Comparison of ENCODE assay signal across 4 fruit fly cellular contexts in the genomic region with DNA sequence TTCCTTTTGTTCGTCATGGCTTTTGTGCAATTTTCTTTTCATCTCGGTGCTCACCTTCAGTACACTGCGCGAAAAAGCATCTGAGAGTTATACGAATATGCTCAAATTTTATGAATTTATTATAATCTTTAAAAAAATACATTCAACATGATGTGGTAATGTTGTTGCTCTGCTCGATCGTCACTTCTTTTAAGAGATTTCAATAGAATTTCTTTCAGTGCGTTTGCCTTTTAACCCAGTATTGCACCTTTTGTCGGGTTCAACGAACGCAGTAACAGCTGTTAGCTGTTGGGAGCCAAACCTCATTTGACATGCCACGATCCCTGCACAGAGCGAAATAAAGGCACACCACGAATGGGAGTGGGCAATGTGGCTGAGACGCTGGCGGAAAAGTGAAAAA.
TF ChIP-seq lines count a peak whose summit lies in the region.

No protein-coding gene starts in this region.

- no peak for TF ChIP-seq CTCF in whole organism, embryonic (GFP tag; optimal IDR thresholded peaks at IDR 0.05; lab: Kevin White, UChicago)

TF ChIP-seq in whole organism, embryonic, 481 proteins besides CTCF, POLR2A, EP300 and RAD21 (continues in another document):
- TF ChIP-seq D (optimal IDR thresholded peaks at IDR 0.05; lab: Kevin White, UChicago) (no peak), D (GFP tag; optimal IDR thresholded peaks at IDR 0.05; lab: Kevin White, UChicago) (peak; percentile 22), CG10267 (tag; optimal IDR thresholded peaks at IDR 0.05; lab: Kevin White, UChicago) (peak; percentile 18), CG9727 (GFP tag; optimal IDR thresholded peaks at IDR 0.05; lab: Kevin White, UChicago) (peak; percentile 52), CG14710 (tag; optimal IDR thresholded peaks at IDR 0.05; lab: Kevin White, UChicago) (peak; percentile 30), tin (GFP tag; optimal IDR thresholded peaks at IDR 0.05; lab: Kevin White, UChicago) (peak; percentile 7), Elba2 (GFP tag; optimal IDR thresholded peaks at IDR 0.05; lab: Kevin White, UChicago) (peak; percentile 8), lola (GFP tag; optimal IDR thresholded peaks at IDR 0.05; lab: Kevin White, UChicago) (peak in 1 of 3 experiments; percentile 44), Fer2 (tag; optimal IDR thresholded peaks at IDR 0.05; lab: Kevin White, UChicago) (no peak), CG18476 (GFP tag; optimal IDR thresholded peaks at IDR 0.05; lab: Kevin White, UChicago) (peak; percentile 7), Mes4 (GFP tag; optimal IDR thresholded peaks at IDR 0.05; lab: Kevin White, UChicago) (no peak), gem (tag; optimal IDR thresholded peaks at IDR 0.05; lab: Kevin White, UChicago) (peak; percentile 31), Lhr (GFP tag; optimal IDR thresholded peaks at IDR 0.05; lab: Kevin White, UChicago) (no peak), CG30431 (GFP tag; optimal IDR thresholded peaks at IDR 0.05; lab: Kevin White, UChicago) (peak; percentile 4), HLHmδ (GFP tag; optimal IDR thresholded peaks at IDR 0.05; lab: Kevin White, UChicago) (no peak), Optix (GFP tag; IDR thresholded peaks at IDR 0.05; lab: Robert Waterston, UW) (no peak), phol (tag; optimal IDR thresholded peaks at IDR 0.05; lab: Kevin White, UChicago) (peak; percentile 11), prd (optimal IDR thresholded peaks at IDR 0.05; lab: Kevin White, UChicago) (no peak), prd (GFP tag; IDR thresholded peaks at IDR 0.05; lab: Robert Waterston, UW) (peak; percentile 86), CkIIα-i1 (GFP tag; IDR thresholded peaks at IDR 0.05; lab: Robert Waterston, UW) (no peak), chif (GFP tag; optimal IDR thresholded peaks at IDR 0.05; lab: Kevin White, UChicago) (peak in 1 of 2 experiments; percentile 30), zen (tag; optimal IDR thresholded peaks at IDR 0.05; lab: Kevin White, UChicago) (peak; percentile 69)

TF ChIP-seq in whole organism, prepupa, 60 proteins besides CTCF, POLR2A, EP300 and RAD21 (continues in another document):
- peak in 1 of 2 experiments; percentile 4 for TF ChIP-seq ss (GFP tag; optimal IDR thresholded peaks at IDR 0.05; lab: Kevin White, UChicago)
- TF ChIP-seq CG6808 (GFP tag; optimal IDR thresholded peaks at IDR 0.05; lab: Kevin White, UChicago) = no peak
- peak; percentile 23 for TF ChIP-seq pdm3 (GFP tag; optimal IDR thresholded peaks at IDR 0.05; lab: Kevin White, UChicago)
- TF ChIP-seq vri (GFP tag; optimal IDR thresholded peaks at IDR 0.05; lab: Kevin White, UChicago) = no peak
- TF ChIP-seq Eip78C (GFP tag; lab: Kevin White, UChicago) = peak; percentile 55
- TF ChIP-seq CG3032 (tag; optimal IDR thresholded peaks at IDR 0.05; lab: Kevin White, UChicago) = peak; percentile 23
- peak; percentile 0 for TF ChIP-seq Sox14 (GFP tag; optimal IDR thresholded peaks at IDR 0.05; lab: Kevin White, UChicago)
- peak; percentile 3 for TF ChIP-seq achi (GFP tag; optimal IDR thresholded peaks at IDR 0.05; lab: Kevin White, UChicago)
- TF ChIP-seq lz (GFP tag; optimal IDR thresholded peaks at IDR 0.05; lab: Kevin White, UChicago) = peak; percentile 17
- no peak for TF ChIP-seq CG6792 (GFP tag; optimal IDR thresholded peaks at IDR 0.05; lab: Kevin White, UChicago)
- TF ChIP-seq Eip93F (GFP tag; optimal IDR thresholded peaks at IDR 0.05; lab: Kevin White, UChicago) = no peak
- TF ChIP-seq Hr4 (GFP tag; optimal IDR thresholded peaks at IDR 0.05; lab: Kevin White, UChicago) = peak; percentile 1
- TF ChIP-seq salr (GFP tag; optimal IDR thresholded peaks at IDR 0.05; lab: Kevin White, UChicago) = no peak
- peak; percentile 24 for TF ChIP-seq OdsH (GFP tag; optimal IDR thresholded peaks at IDR 0.05; lab: Kevin White, UChicago)
- TF ChIP-seq spab (GFP tag; optimal IDR thresholded peaks at IDR 0.05; lab: Kevin White, UChicago) = peak; percentile 18
- peak; percentile 16 for TF ChIP-seq CG10669 (GFP tag; optimal IDR thresholded peaks at IDR 0.05; lab: Kevin White, UChicago)
- peak; percentile 18 for TF ChIP-seq Smox (GFP tag; optimal IDR thresholded peaks at IDR 0.05; lab: Kevin White, UChicago)
- no peak for TF ChIP-seq Lpt (GFP tag; optimal IDR thresholded peaks at IDR 0.05; lab: Kevin White, UChicago)
- TF ChIP-seq fkh (GFP tag; optimal IDR thresholded peaks at IDR 0.05; lab: Kevin White, UChicago) = no peak
- peak; percentile 6 for TF ChIP-seq Hr39 (GFP tag; optimal IDR thresholded peaks at IDR 0.05; lab: Kevin White, UChicago)
- peak; percentile 19 for TF ChIP-seq esn (GFP tag; optimal IDR thresholded peaks at IDR 0.05; lab: Kevin White, UChicago)
- TF ChIP-seq topi (GFP tag; optimal IDR thresholded peaks at IDR 0.05; lab: Kevin White, UChicago) = peak; percentile 41
- TF ChIP-seq fd59A (GFP tag; optimal IDR thresholded peaks at IDR 0.05; lab: Kevin White, UChicago) = no peak

TF ChIP-seq in whole organism, pupa, 21 proteins besides CTCF, POLR2A, EP300 and RAD21:
- TF ChIP-seq CG14655 (GFP tag; optimal IDR thresholded peaks at IDR 0.05; lab: Kevin White, UChicago) = peak; percentile 23
- TF ChIP-seq CG8301 (tag; optimal IDR thresholded peaks at IDR 0.05; lab: Kevin White, UChicago) = no peak
- TF ChIP-seq D1 (tag; optimal IDR thresholded peaks at IDR 0.05; lab: Kevin White, UChicago) = no peak
- no peak for TF ChIP-seq CG17806 (tag; optimal IDR thresholded peaks at IDR 0.05; lab: Kevin White, UChicago)
- no peak for TF ChIP-seq CG12605 (GFP tag; IDR thresholded peaks at IDR 0.05; lab: Robert Waterston, UW)
- TF ChIP-seq Snoo (tag; optimal IDR thresholded peaks at IDR 0.05; lab: Kevin White, UChicago) = peak; percentile 18
- peak; percentile 46 for TF ChIP-seq EcR (GFP tag; optimal IDR thresholded peaks at IDR 0.05; lab: Kevin White, UChicago)
- TF ChIP-seq Pif1B (GFP tag; optimal IDR thresholded peaks at IDR 0.05; lab: Kevin White, UChicago) = no peak
- no peak for TF ChIP-seq CG13204 (GFP tag; optimal IDR thresholded peaks at IDR 0.05; lab: Kevin White, UChicago)
- TF ChIP-seq CG4496 (GFP tag; IDR thresholded peaks at IDR 0.05; lab: Robert Waterston, UW) = no peak
- no peak for TF ChIP-seq CG9948 (tag; optimal IDR thresholded peaks at IDR 0.05; lab: Kevin White, UChicago)
- TF ChIP-seq rn (GFP tag; IDR thresholded peaks at IDR 0.05; lab: Robert Waterston, UW) = no peak
- peak; percentile 42 for TF ChIP-seq CG15710 (tag; optimal IDR thresholded peaks at IDR 0.05; lab: Kevin White, UChicago)
- no peak for TF ChIP-seq Pif1A (GFP tag; optimal IDR thresholded peaks at IDR 0.05; lab: Kevin White, UChicago)
- TF ChIP-seq gl (tag; optimal IDR thresholded peaks at IDR 0.05; lab: Kevin White, UChicago) = no peak
- no peak for TF ChIP-seq CG34367 (tag; optimal IDR thresholded peaks at IDR 0.05; lab: Kevin White, UChicago)
- peak; percentile 49 for TF ChIP-seq CG8159 (tag; optimal IDR thresholded peaks at IDR 0.05; lab: Kevin White, UChicago)

TF ChIP-seq in whole organism, wandering third instar larva, 38 proteins besides CTCF, POLR2A, EP300 and RAD21:
- TF ChIP-seq lola (GFP tag; optimal IDR thresholded peaks at IDR 0.05; lab: Kevin White, UChicago) (no peak), Jra (GFP tag; optimal IDR thresholded peaks at IDR 0.05; lab: Kevin White, UChicago) (no peak), foxo (GFP tag; optimal IDR thresholded peaks at IDR 0.05; lab: Kevin White, UChicago) (peak in 1 of 2 experiments; percentile 20), psq (GFP tag; optimal IDR thresholded peaks at IDR 0.05; lab: Kevin White, UChicago) (peak; percentile 9), dmrt93B (GFP tag; optimal IDR thresholded peaks at IDR 0.05; lab: Kevin White, UChicago) (no peak), h (GFP tag; optimal IDR thresholded peaks at IDR 0.05; lab: Kevin White, UChicago) (peak; percentile 2), HLH106 (tag; optimal IDR thresholded peaks at IDR 0.05; lab: Kevin White, UChicago) (peak; percentile 31), N (GFP tag; optimal IDR thresholded peaks at IDR 0.05; lab: Kevin White, UChicago) (no peak), Dif (GFP tag; optimal IDR thresholded peaks at IDR 0.05; lab: Kevin White, UChicago; ENCODE audit: partially characterized antibody) (no peak), CG9705 (GFP tag; optimal IDR thresholded peaks at IDR 0.05; lab: Kevin White, UChicago) (no peak), Myc (optimal IDR thresholded peaks at IDR 0.05; lab: Kevin White, UChicago) (no peak), dsf (GFP tag; optimal IDR thresholded peaks at IDR 0.05; lab: Kevin White, UChicago; ENCODE audit: borderline replicate concordance) (no peak), usp (GFP tag; optimal IDR thresholded peaks at IDR 0.05; lab: Kevin White, UChicago) (no peak), br (GFP tag; optimal IDR thresholded peaks at IDR 0.05; lab: Kevin White, UChicago) (no peak)
